Worm (Caenorhabditis elegans) whole organism, L2 larva: ENCODE data around the gene ZK353.2.

Experiments used
- ama-1 ChIP-seq: fragments of 150-350 bp; optimal IDR thresholded peaks from 2 replicates; lab custom pipeline; 2018; ENCODE audit warnings: inconsistent platforms
- blmp-1 ChIP-seq: sonication (generic microtip); optimal IDR thresholded peaks from 2 replicates; lab custom pipeline; 2017; ENCODE audit warnings: missing genetic modification characterization, mild to moderate bottlenecking, missing compliant biosample characterization, antibody characterized with exemption, moderate library complexity; ENCODE audit not compliant: insufficient read depth
- ceh-82 ChIP-seq: fragments of 150-350 bp; optimal IDR thresholded peaks from 2 replicates; lab custom pipeline; 2014; ENCODE audit warnings: missing biosample characterization, missing genetic modification characterization
- lin-13 ChIP-seq: fragments of 150-350 bp; optimal IDR thresholded peaks from 2 replicates; lab custom pipeline; 2014; ENCODE audit warnings: missing biosample characterization, missing genetic modification reagents, missing genetic modification characterization
- nhr-10 ChIP-seq: sonication (generic microtip); optimal IDR thresholded peaks from 2 replicates; lab custom pipeline; 2017; ENCODE audit warnings: missing biosample characterization, missing genetic modification characterization
- nhr-11 ChIP-seq: fragments of 150-350 bp; optimal IDR thresholded peaks from 2 replicates; lab custom pipeline; 2014; ENCODE audit warnings: missing biosample characterization, missing genetic modification characterization
- nhr-12 ChIP-seq: fragments of 150-350 bp; optimal IDR thresholded peaks from 2 replicates; lab custom pipeline; 2014; ENCODE audit warnings: missing biosample characterization, missing genetic modification characterization
- nhr-77 ChIP-seq: fragments of 150-350 bp; optimal IDR thresholded peaks from 2 replicates; lab custom pipeline; 2014; ENCODE audit warnings: missing biosample characterization, missing genetic modification characterization
- peb-1 ChIP-seq: fragments of 150-350 bp; optimal IDR thresholded peaks from 2 replicates; lab custom pipeline; 2014; ENCODE audit warnings: missing biosample characterization, missing genetic modification characterization
- skn-1 ChIP-seq: sonication (generic microtip); optimal IDR thresholded peaks from 2 replicates; lab custom pipeline; 2017; ENCODE audit warnings: missing biosample characterization, missing genetic modification characterization
- snpc-4 ChIP-seq: fragments of 150-350 bp; optimal IDR thresholded peaks from 2 replicates; lab custom pipeline; 2014; ENCODE audit warnings: missing biosample characterization, missing genetic modification characterization
- unc-62 ChIP-seq: fragments of 150-350 bp; optimal IDR thresholded peaks from 2 replicates; lab custom pipeline; 2014; ENCODE audit warnings: missing biosample characterization, missing genetic modification reagents, missing genetic modification characterization
- ztf-4 ChIP-seq: fragments of 150-350 bp; optimal IDR thresholded peaks from 2 replicates; lab custom pipeline; 2014; ENCODE audit warnings: missing biosample characterization, missing genetic modification characterization

DNA sequence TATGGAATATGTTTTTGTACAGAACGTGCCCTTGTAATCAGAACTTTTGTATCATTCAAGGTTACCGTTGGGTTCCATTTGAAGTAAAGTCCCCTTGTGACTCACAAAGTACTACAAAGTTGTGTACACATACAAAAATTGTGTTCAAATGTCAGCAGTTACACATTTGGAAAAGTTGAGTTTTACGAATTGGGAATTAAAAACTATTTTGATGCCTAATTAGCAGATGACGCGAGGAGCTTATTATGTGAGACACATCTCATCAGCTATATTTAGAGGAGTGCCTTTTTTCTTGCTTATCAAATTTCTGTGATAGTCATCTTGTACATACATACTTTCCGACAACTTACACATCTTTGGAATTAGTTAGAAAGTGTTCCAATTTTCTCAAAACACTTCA is 15.0 kb downstream of the ZK353.2 start:
- TF ChIP-seq ama-1 (no peak), skn-1 (tag; lab: Kevin White, UChicago) (no peak), snpc-4 (no peak), blmp-1 (no peak), nhr-11 (tag; lab: Kevin White, UChicago) (no peak), peb-1 (tag; lab: Kevin White, UChicago) (no peak), nhr-10 (no peak), nhr-12 (tag; lab: Kevin White, UChicago) (no peak), ztf-4 (tag; lab: Kevin White, UChicago) (no peak), ceh-82 (tag; lab: Kevin White, UChicago) (no peak), unc-62 (GFP tag; lab: Kevin White, UChicago) (no peak), lin-13 (no peak), nhr-77 (tag; lab: Kevin White, UChicago) (no peak)
